Worm (Caenorhabditis elegans) whole organism, midembryonic: ENCODE data around the gene F40D4.17.

Experiments used
- flt-1 ChIP-seq: fragments of 200-800 bp; sonication (Bioruptor generic); IDR thresholded peaks from 2 replicates; pipeline ENCODE4 v1.3.6; 2022; ENCODE audit warnings: missing genetic modification characterization, missing compliant biosample characterization
- klf-2 ChIP-seq: fragments of 200-800 bp; sonication (Bioruptor generic); conservative IDR thresholded peaks from 2 replicates; pipeline ENCODE4 v1.3.6; 2022; ENCODE audit warnings: missing genetic modification reagents, missing genetic modification characterization, missing compliant biosample characterization

DNA sequence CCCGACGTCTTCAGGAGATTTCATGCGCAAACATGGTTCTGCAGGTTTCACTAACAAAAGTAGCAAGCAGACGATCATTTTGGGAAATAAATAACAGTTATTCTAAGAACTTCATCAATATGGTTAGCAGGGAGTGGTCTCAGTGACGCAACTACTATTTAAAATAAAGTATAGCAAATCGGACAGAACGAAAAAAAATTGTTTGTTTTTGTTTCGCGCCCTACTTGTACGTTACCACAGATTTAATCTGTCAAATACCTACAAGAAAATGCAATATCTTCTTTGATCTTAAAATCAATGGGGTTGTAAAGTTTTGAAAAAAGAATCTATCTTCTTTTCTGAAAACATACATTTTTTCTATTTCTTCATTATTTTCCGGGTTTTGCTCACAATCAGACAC, 43.7 kb upstream of the F40D4.17 start, which contains the start of gene srz-96:
- no peak for TF ChIP-seq flt-1 (GFP tag; lab: Robert Waterston, UW)
- no peak for TF ChIP-seq klf-2
